Worm (Caenorhabditis elegans) whole organism, L4/young adult: ENCODE data around the gene tnt-3.

Experiments
- W03F9.2 ChIP-seq: fragments of 150-350 bp; optimal IDR thresholded peaks from 2 replicates; lab custom pipeline; 2014; ENCODE audit warnings: missing biosample characterization, missing genetic modification characterization
- him-1 ChIP-seq: sonication (generic microtip); optimal IDR thresholded peaks from 2 replicates; lab custom pipeline; 2016; ENCODE audit warnings: missing genotype, missing genetic modification reagents, missing genetic modification characterization, missing compliant biosample characterization

- TF ChIP-seq W03F9.2 (tag; lab: Kevin White, UChicago) = no peak
- TF ChIP-seq him-1 (tag; lab: Kevin White, UChicago) = no peak
Measured at ce11 chrX:7968537-7968936, 23.6 kb upstream of the tnt-3 start.
